Fruit fly (Drosophila melanogaster) whole organism, embryonic: ENCODE results near the gene Sf3a2.

Experiments
- Ada2b ChIP-seq: fragments of 200-800 bp; sonication (Bioruptor generic); IDR thresholded peaks from 2 replicates; pipeline ENCODE4 v1.3.6; 2022; ENCODE audit warnings: missing biosample characterization, missing genetic modification characterization
- Bdp1 ChIP-seq: fragments of 200-800 bp; sonication (Bioruptor generic); optimal IDR thresholded peaks from 3 replicates; lab custom pipeline; 2016; ENCODE audit warnings: missing biosample characterization, missing genetic modification characterization
- BtbVII ChIP-seq: fragments of 200-800 bp; sonication (Bioruptor generic); optimal IDR thresholded peaks from 3 replicates; lab custom pipeline; 2017; ENCODE audit warnings: missing biosample characterization, mild to moderate bottlenecking, missing genetic modification characterization
- CG10147 ChIP-seq: fragments of 200-800 bp; sonication (Bioruptor generic); optimal IDR thresholded peaks from 2 replicates; lab custom pipeline; 2019; ENCODE audit warnings: missing biosample characterization, mild to moderate bottlenecking, missing genetic modification characterization, moderate library complexity
- CG12769 ChIP-seq: fragments of 200-800 bp; sonication (Bioruptor generic); optimal IDR thresholded peaks from 2 replicates; lab custom pipeline; 2019; ENCODE audit warnings: missing biosample characterization, mild to moderate bottlenecking, missing genetic modification characterization, moderate library complexity
- CG1603 ChIP-seq: fragments of 200-800 bp; sonication (Bioruptor generic); optimal IDR thresholded peaks from 2 replicates; lab custom pipeline; 2019; ENCODE audit warnings: missing biosample characterization, mild to moderate bottlenecking, missing genetic modification characterization, moderate library complexity
- CG1647 ChIP-seq: fragments of 200-800 bp; sonication (Bioruptor generic); optimal IDR thresholded peaks from 3 replicates; lab custom pipeline; 2016; ENCODE audit warnings: missing biosample characterization, missing genetic modification characterization
- CG17802 ChIP-seq: fragments of 200-800 bp; sonication (Bioruptor generic); optimal IDR thresholded peaks from 2 replicates; lab custom pipeline; 2018; ENCODE audit warnings: missing biosample characterization, mild to moderate bottlenecking, missing genetic modification characterization, moderate library complexity
- CG1832 ChIP-seq: fragments of 200-800 bp; sonication (Bioruptor generic); optimal IDR thresholded peaks from 2 replicates; lab custom pipeline; 2017; ENCODE audit warnings: missing biosample characterization, mild to moderate bottlenecking, missing genetic modification characterization, inconsistent platforms
- CG2678 ChIP-seq: fragments of 200-800 bp; sonication (Bioruptor generic); optimal IDR thresholded peaks from 3 replicates; lab custom pipeline; 2019; ENCODE audit warnings: missing biosample characterization, mild to moderate bottlenecking, missing genetic modification characterization, moderate library complexity
- CG3065 ChIP-seq: fragments of 200-800 bp; sonication (Bioruptor generic); optimal IDR thresholded peaks from 2 replicates; lab custom pipeline; 2016; ENCODE audit warnings: missing biosample characterization, missing genetic modification characterization
- CG34422 ChIP-seq: fragments of 200-800 bp; sonication (Bioruptor generic); IDR thresholded peaks from 3 replicates; pipeline ENCODE4 v1.3.6; 2022; ENCODE audit warnings: missing biosample characterization, missing genetic modification characterization
- CG3726 ChIP-seq: fragments of 200-800 bp; sonication (Bioruptor generic); IDR thresholded peaks from 3 replicates; pipeline ENCODE4, ENCODE4 v1.3.6; 2022; ENCODE audit warnings: missing biosample characterization, missing genetic modification characterization
- CG4617 ChIP-seq: fragments of 200-800 bp; sonication (Bioruptor generic); optimal IDR thresholded peaks from 3 replicates; lab custom pipeline; 2016; ENCODE audit warnings: missing biosample characterization, missing genetic modification characterization, borderline replicate concordance
- CG7786 ChIP-seq: fragments of 200-800 bp; sonication (Bioruptor generic); optimal IDR thresholded peaks from 2 replicates; lab custom pipeline; 2016; ENCODE audit warnings: missing biosample characterization, missing genetic modification characterization
- CG9932 ChIP-seq: fragments of 200-800 bp; sonication (Bioruptor generic); IDR thresholded peaks from 2 replicates; pipeline ENCODE4 v1.3.6; 2022; ENCODE audit warnings: missing biosample characterization, missing genetic modification characterization
- Camta ChIP-seq: fragments of 200-800 bp; sonication (Bioruptor generic); optimal IDR thresholded peaks from 2 replicates; lab custom pipeline; 2016; ENCODE audit warnings: missing biosample characterization, missing genetic modification characterization
- CoRest ChIP-seq: fragments of 200-800 bp; sonication (Bioruptor generic); optimal IDR thresholded peaks from 3 replicates; lab custom pipeline; 2018; ENCODE audit warnings: missing biosample characterization, mild to moderate bottlenecking, missing genetic modification characterization, moderate library complexity
- Dp ChIP-seq: fragments of 200-800 bp; sonication (Bioruptor generic); optimal IDR thresholded peaks from 2 replicates; lab custom pipeline; 2018; ENCODE audit warnings: missing biosample characterization, mild to moderate bottlenecking, missing genetic modification characterization, moderate library complexity
- Hand ChIP-seq: fragments of 200-800 bp; sonication (Bioruptor generic); optimal IDR thresholded peaks from 2 replicates; lab custom pipeline; 2017; ENCODE audit warnings: mild to moderate bottlenecking, missing biosample characterization, missing genetic modification reagents, missing genetic modification characterization
- HmgZ ChIP-seq: fragments of 200-800 bp; sonication (Bioruptor generic); optimal IDR thresholded peaks from 2 replicates; lab custom pipeline; 2018; ENCODE audit warnings: missing biosample characterization, mild to moderate bottlenecking, missing genetic modification characterization
- MESR4 ChIP-seq: fragments of 200-800 bp; sonication (Bioruptor generic); optimal IDR thresholded peaks from 2 replicates; lab custom pipeline; 2018; ENCODE audit warnings: missing biosample characterization, mild to moderate bottlenecking, missing genetic modification characterization, moderate library complexity
- Mrtf ChIP-seq: fragments of 200-800 bp; sonication (Bioruptor generic); IDR thresholded peaks from 3 replicates; pipeline ENCODE4 v1.3.6; 2022; ENCODE audit warnings: missing biosample characterization, missing genetic modification characterization
- NC2β ChIP-seq: fragments of 200-800 bp; sonication (Bioruptor generic); optimal IDR thresholded peaks from 2 replicates; lab custom pipeline; 2016; ENCODE audit warnings: missing biosample characterization, missing genetic modification characterization
- Nf-YA ChIP-seq: fragments of 200-800 bp; sonication (Bioruptor generic); IDR thresholded peaks from 2 replicates; pipeline ENCODE4 v1.3.6; 2022; ENCODE audit warnings: missing biosample characterization, missing genetic modification characterization
- Optix ChIP-seq: fragments of 200-800 bp; sonication (Bioruptor generic); IDR thresholded peaks from 3 replicates; pipeline ENCODE4 v1.3.6; 2022; ENCODE audit warnings: missing biosample characterization, missing genetic modification characterization
- Rfx ChIP-seq: fragments of 200-800 bp; sonication (Bioruptor generic); IDR thresholded peaks from 2 replicates; pipeline ENCODE4 v1.3.6; 2022; ENCODE audit warnings: missing biosample characterization, missing genetic modification characterization
- Side ChIP-seq: fragments of 200-800 bp; sonication (Bioruptor generic); optimal IDR thresholded peaks from 2 replicates; lab custom pipeline; 2016; ENCODE audit warnings: missing biosample characterization, missing genetic modification characterization
- Sin3A ChIP-seq: fragments of >200 bp; optimal IDR thresholded peaks from 2 replicates; lab custom pipeline; 2018
- TFAM ChIP-seq: fragments of 200-800 bp; sonication (Bioruptor generic); optimal IDR thresholded peaks from 2 replicates; lab custom pipeline; 2017; ENCODE audit warnings: missing biosample characterization, missing genetic modification characterization, inconsistent platforms
- Trl ChIP-seq, 3 experiments: fragments of >200 bp in 2 of 3; fragments of 200-800 bp in 1 of 3; sonication (Bioruptor generic) in 1 of 3; optimal IDR thresholded peaks; 2 replicates in 1 of 3; 3 replicates in 2 of 3; lab custom pipeline; 2016 to 2017; ENCODE audit warnings: missing biosample characterization in 1 of 3, missing genetic modification characterization in 1 of 3
- bbx ChIP-seq: fragments of 200-800 bp; sonication (Bioruptor generic); IDR thresholded peaks from 2 replicates; pipeline ENCODE4 v1.3.6; 2022; ENCODE audit warnings: missing biosample characterization, missing genetic modification characterization; ENCODE audit not compliant: partially characterized antibody
- bcd ChIP-seq: fragments of 200-800 bp; sonication (Bioruptor generic); optimal IDR thresholded peaks from 2 replicates; lab custom pipeline; 2017; ENCODE audit warnings: missing biosample characterization, mild to moderate bottlenecking, missing genetic modification characterization
- chinmo ChIP-seq: fragments of 200-800 bp; sonication (Bioruptor generic); IDR thresholded peaks from 4 replicates; pipeline ENCODE4 v1.3.6; 2022; ENCODE audit warnings: missing biosample characterization, missing genetic modification characterization; ENCODE audit not compliant: partially characterized antibody
- dpn ChIP-seq, 2 experiments: fragments of 200-800 bp; sonication (Bioruptor generic); optimal IDR thresholded peaks; 3 replicates each; lab custom pipeline; 2016; ENCODE audit warnings: missing biosample characterization in 2 of 2, missing genetic modification characterization in 2 of 2
- emc ChIP-seq: fragments of 200-800 bp; sonication (Bioruptor generic); optimal IDR thresholded peaks from 2 replicates; lab custom pipeline; 2016; ENCODE audit warnings: missing biosample characterization, missing genetic modification characterization
- exex ChIP-seq: fragments of 200-800 bp; sonication (Bioruptor generic); optimal IDR thresholded peaks from 4 replicates; lab custom pipeline; 2018; ENCODE audit warnings: missing biosample characterization, mild to moderate bottlenecking, missing genetic modification characterization, moderate library complexity
- fd96Cb ChIP-seq: fragments of 200-800 bp; sonication (Bioruptor generic); optimal IDR thresholded peaks from 2 replicates; lab custom pipeline; 2018; ENCODE audit warnings: missing biosample characterization, mild to moderate bottlenecking, missing genetic modification characterization, moderate library complexity
- gsb-n ChIP-seq: fragments of 200-800 bp; sonication (Bioruptor generic); optimal IDR thresholded peaks from 3 replicates; lab custom pipeline; 2018; ENCODE audit warnings: missing biosample characterization, mild to moderate bottlenecking, missing genetic modification characterization
- hbn ChIP-seq: fragments of 200-800 bp; sonication (Bioruptor generic); IDR thresholded peaks from 2 replicates; pipeline ENCODE4 v1.3.6; 2022; ENCODE audit warnings: missing biosample characterization, missing genetic modification characterization; ENCODE audit not compliant: partially characterized antibody
- ken ChIP-seq: fragments of 200-800 bp; sonication (Bioruptor generic); IDR thresholded peaks from 3 replicates; pipeline ENCODE4 v1.3.6; 2022; ENCODE audit warnings: missing biosample characterization, missing genetic modification characterization
- mam ChIP-seq: fragments of 200-800 bp; sonication (Bioruptor generic); optimal IDR thresholded peaks from 3 replicates; lab custom pipeline; 2016; ENCODE audit warnings: missing biosample characterization, missing genetic modification characterization
- pzg ChIP-seq: fragments of 200-800 bp; sonication (Bioruptor generic); optimal IDR thresholded peaks from 3 replicates; lab custom pipeline; 2018; ENCODE audit warnings: missing biosample characterization, mild to moderate bottlenecking, missing genetic modification characterization, moderate library complexity
- slp2 ChIP-seq: fragments of 200-800 bp; sonication (Bioruptor generic); optimal IDR thresholded peaks from 2 replicates; lab custom pipeline; 2016; ENCODE audit warnings: missing biosample characterization, missing genetic modification characterization
- tll ChIP-seq, 2 experiments: fragments of 200-800 bp in 1 of 2; fragments of >200 bp in 1 of 2; sonication (Bioruptor generic) in 1 of 2; optimal IDR thresholded peaks; 2 replicates each; lab custom pipeline; 2017 to 2019; ENCODE audit warnings: missing biosample characterization in 2 of 2, missing genetic modification characterization in 2 of 2, mild to moderate bottlenecking in 1 of 2, moderate library complexity in 1 of 2
- tna ChIP-seq: fragments of 200-800 bp; sonication (Bioruptor generic); IDR thresholded peaks from 2 replicates; pipeline ENCODE4 v1.3.6; 2022; ENCODE audit warnings: missing biosample characterization, missing genetic modification characterization; ENCODE audit not compliant: partially characterized antibody
- tx ChIP-seq: fragments of 200-800 bp; sonication (Bioruptor generic); optimal IDR thresholded peaks from 2 replicates; lab custom pipeline; 2016; ENCODE audit warnings: missing biosample characterization, missing genetic modification characterization
- zen ChIP-seq: fragments of 200-800 bp; sonication (Bioruptor generic); optimal IDR thresholded peaks from 3 replicates; lab custom pipeline; 2018; ENCODE audit warnings: missing biosample characterization, mild to moderate bottlenecking, missing genetic modification characterization, moderate library complexity

Gene Sf3a2

DNA sequence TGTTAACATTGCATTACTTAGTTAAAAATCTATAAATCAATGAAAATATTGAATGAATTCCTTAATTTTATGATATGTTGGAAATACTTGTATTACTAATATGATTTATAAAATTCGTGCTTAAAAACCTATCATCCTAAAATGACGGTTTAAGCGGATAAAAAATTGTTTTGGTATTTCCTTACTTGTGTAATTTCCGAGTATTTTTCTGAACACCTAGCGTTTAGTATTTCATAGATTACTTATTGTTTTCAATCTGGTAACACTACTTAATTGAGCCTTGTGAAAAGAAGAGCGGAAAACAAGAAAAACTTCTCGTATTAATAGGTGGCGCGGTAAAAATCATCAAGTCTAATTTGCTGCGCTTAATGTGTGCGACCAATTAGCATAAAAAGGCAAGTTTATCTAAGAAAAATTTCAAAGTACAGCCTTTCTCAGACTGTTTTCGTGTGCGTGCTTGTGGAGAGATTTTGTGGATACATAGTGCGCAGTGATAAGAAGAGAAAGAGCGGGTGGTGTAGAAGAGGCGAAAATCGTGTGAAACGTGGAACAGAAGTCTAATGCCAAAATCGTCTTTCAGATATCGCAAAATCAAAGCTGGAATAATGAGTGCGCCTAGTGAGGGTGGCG lies 8.0 kb downstream of the Sf3a2 start, which contains the start of gene Sap130 (continued):
- TF ChIP-seq CG4617 (GFP tag; lab: Kevin White, UChicago) (peak; percentile 56), Sin3A (lab: Kevin White, UChicago) (peak; percentile 6), pzg (GFP tag; lab: Kevin White, UChicago) (peak; percentile 32), CG1603 (tag; lab: Kevin White, UChicago) (no peak), CoRest (tag; lab: Kevin White, UChicago) (no peak), zen (peak; percentile 6), CG34422 (GFP tag; lab: Robert Waterston, UW) (0 out of 3 replicates have a peak, but pooled peaks have one; percentile 64), emc (GFP tag; lab: Kevin White, UChicago) (no peak), slp2 (GFP tag; lab: Kevin White, UChicago) (no peak), CG1647 (GFP tag; lab: Kevin White, UChicago) (no peak), hbn (0 out of 2 replicates have a peak, but pooled peaks have one; percentile 16), tna (0 out of 2 replicates have a peak, but pooled peaks have one; percentile 20), Optix (no peak), Ada2b (GFP tag; lab: Robert Waterston, UW) (no peak), bbx (GFP tag; lab: Robert Waterston, UW) (0 out of 2 replicates have a peak, but pooled peaks have one; percentile 5), CG9932 (GFP tag; lab: Robert Waterston, UW) (no peak), tll (GFP tag; optimal IDR thresholded peaks at IDR 0.05; lab: Kevin White, UChicago) (no peak), BtbVII (GFP tag; lab: Kevin White, UChicago) (no peak), NC2β (peak; percentile 5), mam (GFP tag; lab: Kevin White, UChicago) (no peak), MESR4 (GFP tag; lab: Kevin White, UChicago) (peak; percentile 75)

dm6 chr3L:12804730-12805170 lies 9.1 kb downstream of the Sf3a2 start, which contains the start of gene Atg1:
Gene Atg1 (minus strand): TSS chr3L:12805116.
- TF ChIP-seq CG2678 (peak; percentile 15), CG10147 (GFP tag; lab: Kevin White, UChicago) (peak; percentile 16), Side (peak; percentile 38), Trl (optimal IDR thresholded peaks at IDR 0.05; lab: Kevin White, UChicago) (peak in 1 of 2 experiments; percentile 69), Trl (GFP tag; optimal IDR thresholded peaks at IDR 0.05; lab: Kevin White, UChicago) (no peak), Camta (no peak), CG3726 (GFP tag; lab: Robert Waterston, UW) (no peak), CG7786 (GFP tag; lab: Kevin White, UChicago) (no peak), dpn (GFP tag; optimal IDR thresholded peaks at IDR 0.05; lab: Kevin White, UChicago) (no peak), chinmo (0 out of 4 replicates have a peak, but pooled peaks have one; percentile 52), exex (tag; lab: Kevin White, UChicago) (peak; percentile 71), gsb-n (tag; lab: Kevin White, UChicago) (no peak), Optix (no peak), Sin3A (lab: Kevin White, UChicago) (peak; percentile 6), Dp (GFP tag; lab: Kevin White, UChicago) (peak; percentile 24), tx (GFP tag; lab: Kevin White, UChicago) (no peak), bcd (GFP tag; lab: Kevin White, UChicago) (no peak), CG12769 (peak; percentile 25), Hand (GFP tag; lab: Kevin White, UChicago) (peak; percentile 27), Bdp1 (GFP tag; lab: Kevin White, UChicago) (no peak), CG3065 (GFP tag; lab: Kevin White, UChicago) (no peak), Mrtf (GFP tag; lab: Robert Waterston, UW) (no peak), CG1603 (tag; lab: Kevin White, UChicago) (peak; percentile 23), CG1832 (GFP tag; lab: Kevin White, UChicago) (no peak), Nf-YA (GFP tag; lab: Robert Waterston, UW) (no peak), fd96Cb (tag; lab: Kevin White, UChicago) (no peak), HmgZ (tag; lab: Kevin White, UChicago) (peak; percentile 13), TFAM (GFP tag; lab: Kevin White, UChicago) (no peak), CG17802 (tag; lab: Kevin White, UChicago) (no peak), Rfx (GFP tag; lab: Robert Waterston, UW) (peak; percentile 48; the same call in 1 of the 2 replicates), ken (GFP tag; lab: Robert Waterston, UW) (peak; percentile 39; the same call in 1 of the 3 replicates)
